Fruit fly (Drosophila melanogaster): ENCODE measurements around the gene CG3402.

The CG3402 gene

dm6 chr3L:644111-644718 is 8.5 kb downstream of the CG3402 start (continued):
- peak; percentile 71 for TF ChIP-seq CG2120 (GFP tag; optimal IDR thresholded peaks at IDR 0.05)
- TF ChIP-seq CG34376 (GFP tag; optimal IDR thresholded peaks at IDR 0.05): no peak
- 0 out of 2 replicates have a peak, but pooled peaks have one; percentile 37 for TF ChIP-seq bbx (GFP tag; IDR thresholded peaks at IDR 0.05; ENCODE audit: partially characterized antibody)
- peak; percentile 50; the same call in 1 of the 2 replicates for TF ChIP-seq Taf1 (GFP tag; IDR thresholded peaks at IDR 0.05)
- peak; percentile 81 for TF ChIP-seq Hr3 (GFP tag; optimal IDR thresholded peaks at IDR 0.05)
- TF ChIP-seq HLHmδ (GFP tag; optimal IDR thresholded peaks at IDR 0.05): no peak
- no peak for TF ChIP-seq toy (GFP tag; IDR thresholded peaks at IDR 0.05)
- TF ChIP-seq CG15514 (GFP tag; optimal IDR thresholded peaks at IDR 0.05): peak; percentile 50
- peak; percentile 65 for TF ChIP-seq psq (GFP tag; optimal IDR thresholded peaks at IDR 0.05)
- peak; percentile 88 for TF ChIP-seq CG33213 (GFP tag; optimal IDR thresholded peaks at IDR 0.05)
- peak; percentile 90 for TF ChIP-seq Asciz (GFP tag; optimal IDR thresholded peaks at IDR 0.05)
- TF ChIP-seq CG18599 (GFP tag; optimal IDR thresholded peaks at IDR 0.05): peak; percentile 80
- peak; percentile 67 for TF ChIP-seq cwo (GFP tag; optimal IDR thresholded peaks at IDR 0.05)
- TF ChIP-seq az2 (GFP tag; optimal IDR thresholded peaks at IDR 0.05): peak; percentile 93
- TF ChIP-seq tx (GFP tag; optimal IDR thresholded peaks at IDR 0.05): peak; percentile 83
- peak; percentile 86 for TF ChIP-seq CG14441 (GFP tag; IDR thresholded peaks at IDR 0.05)
- peak; percentile 83 for TF ChIP-seq CG11723 (GFP tag; optimal IDR thresholded peaks at IDR 0.05)
- TF ChIP-seq CG7745 (tag; optimal IDR thresholded peaks at IDR 0.05): no peak
- peak; percentile 72 for TF ChIP-seq Mes4 (GFP tag; optimal IDR thresholded peaks at IDR 0.05)
- TF ChIP-seq Hr78 (GFP tag; optimal IDR thresholded peaks at IDR 0.05): peak in 1 of 2 experiments; percentile 60
- peak; percentile 80 for TF ChIP-seq salm (tag; optimal IDR thresholded peaks at IDR 0.05)
- TF ChIP-seq CG12236 (GFP tag; optimal IDR thresholded peaks at IDR 0.05): peak; percentile 77
- no peak for TF ChIP-seq Hey (tag; optimal IDR thresholded peaks at IDR 0.05)
- TF ChIP-seq CG7987 (GFP tag; optimal IDR thresholded peaks at IDR 0.05): peak; percentile 60
- peak; percentile 82 for TF ChIP-seq CG11247 (GFP tag; IDR thresholded peaks at IDR 0.05)
- peak; percentile 87 for TF ChIP-seq CG18262 (tag; optimal IDR thresholded peaks at IDR 0.05)
- TF ChIP-seq ato (GFP tag; IDR thresholded peaks at IDR 0.05; ENCODE audit: partially characterized antibody): no peak
- peak; percentile 72 for TF ChIP-seq CG4617 (GFP tag; optimal IDR thresholded peaks at IDR 0.05; ENCODE audit: borderline replicate concordance)
- peak; percentile 58 for TF ChIP-seq dimm (GFP tag; IDR thresholded peaks at IDR 0.05)
- TF ChIP-seq Pdp1 (GFP tag; optimal IDR thresholded peaks at IDR 0.05): peak; percentile 82 to 91
- peak; percentile 83 for TF ChIP-seq Aef1 (GFP tag; IDR thresholded peaks at IDR 0.05)
- peak; percentile 83 for TF ChIP-seq CG10654 (GFP tag; optimal IDR thresholded peaks at IDR 0.05)
- no peak for TF ChIP-seq hb (GFP tag; IDR thresholded peaks at IDR 0.05; ENCODE audit: partially characterized antibody)
- peak; percentile 19 for TF ChIP-seq Hand (GFP tag; optimal IDR thresholded peaks at IDR 0.05)
- peak; percentile 58; the same call in 1 of the 3 replicates for TF ChIP-seq jigr1 (GFP tag; IDR thresholded peaks at IDR 0.05)
- no peak for TF ChIP-seq CG13894 (tag; optimal IDR thresholded peaks at IDR 0.05)
- peak; percentile 58; the same call in 1 of the 3 replicates for TF ChIP-seq CG11560 (tag; IDR thresholded peaks at IDR 0.05)
- TF ChIP-seq CG6791 (GFP tag; IDR thresholded peaks at IDR 0.05; ENCODE audit: partially characterized antibody): no peak
- TF ChIP-seq NfI (GFP tag; optimal IDR thresholded peaks at IDR 0.05): peak; percentile 87
- TF ChIP-seq Adf1 (GFP tag; IDR thresholded peaks at IDR 0.05): no peak
- TF ChIP-seq Chrac-16 (GFP tag; optimal IDR thresholded peaks at IDR 0.05): peak; percentile 83
- peak; percentile 69 for TF ChIP-seq wek (GFP tag; optimal IDR thresholded peaks at IDR 0.05)
- peak; percentile 85 for TF ChIP-seq sens-2 (GFP tag; IDR thresholded peaks at IDR 0.05)
- peak; percentile 82 to 93 for TF ChIP-seq bsh (GFP tag; optimal IDR thresholded peaks at IDR 0.05)
- peak; percentile 87 for TF ChIP-seq jing (GFP tag; optimal IDR thresholded peaks at IDR 0.05)
- TF ChIP-seq bab2 (GFP tag; optimal IDR thresholded peaks at IDR 0.05): peak; percentile 85
- TF ChIP-seq Trl (optimal IDR thresholded peaks at IDR 0.05): peak in 1 of 2 experiments; percentile 15
- peak; percentile 83 for TF ChIP-seq Trl (GFP tag; optimal IDR thresholded peaks at IDR 0.05)
- peak; percentile 84 for TF ChIP-seq NC2β (GFP tag; optimal IDR thresholded peaks at IDR 0.05)

Data from whole organism, embryonic.